Worm (Caenorhabditis elegans) whole organism, L3 larva: ENCODE measurements around the gene C46C2.6.

Source experiments
- egl-27 ChIP-seq: sonication (generic microtip); optimal IDR thresholded peaks from 4 replicates; lab custom pipeline; 2017; ENCODE audit warnings: missing biosample characterization, missing genetic modification reagents, missing genetic modification characterization
- nhr-23 ChIP-seq: fragments of 150-350 bp; optimal IDR thresholded peaks from 2 replicates; lab custom pipeline; 2014; ENCODE audit warnings: missing biosample characterization, missing genetic modification reagents, missing genetic modification characterization
- nhr-28 ChIP-seq: fragments of 150-350 bp; optimal IDR thresholded peaks from 2 replicates; lab custom pipeline; 2014; ENCODE audit warnings: missing biosample characterization, missing genetic modification characterization

DNA sequence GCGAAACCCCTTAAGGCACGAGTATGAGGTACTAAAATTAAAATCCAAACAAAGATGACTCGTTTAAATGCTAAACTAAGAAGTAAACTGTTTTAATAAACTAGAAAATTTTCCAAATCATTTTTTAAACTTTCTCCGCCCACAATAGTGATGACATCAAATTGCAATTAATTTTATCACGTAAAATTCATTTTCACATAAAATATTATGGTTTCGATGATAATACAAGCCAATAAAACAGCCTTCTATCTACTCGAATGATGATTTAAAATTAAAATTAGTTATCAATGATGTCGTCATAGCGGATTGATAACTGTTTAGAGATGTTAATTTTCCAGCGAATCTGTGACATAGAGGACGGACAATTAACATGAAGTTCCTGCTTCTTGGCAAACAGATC is 46.5 kb upstream of the C46C2.6 start, which contains the start of gene C07C7.3:
- TF ChIP-seq nhr-23 (no peak), egl-27 (tag; lab: Kevin White, UChicago) (no peak), nhr-28 (tag; lab: Kevin White, UChicago) (no peak)
